Worm (Caenorhabditis elegans) whole organism, mixed stage, embryonic: ENCODE measurements around the gene ani-2.

ENCODE experiments used
- ceh-83 ChIP-seq: fragments of 200-800 bp; sonication (Bioruptor generic); optimal IDR thresholded peaks from 2 replicates; lab custom pipeline; 2018; ENCODE audit warnings: mild to moderate bottlenecking, missing genetic modification characterization, missing compliant biosample characterization
- hlh-1 ChIP-seq: fragments of 150-350 bp; optimal IDR thresholded peaks from 2 replicates; lab custom pipeline; 2014; ENCODE audit warnings: missing biosample characterization, missing genetic modification reagents, missing genetic modification characterization
- lsy-2 ChIP-seq: fragments of 150-350 bp; optimal IDR thresholded peaks from 2 replicates; lab custom pipeline; 2014; ENCODE audit warnings: missing biosample characterization, missing genetic modification characterization
- mls-2 ChIP-seq: sonication (generic microtip); optimal IDR thresholded peaks from 2 replicates; lab custom pipeline; 2016; ENCODE audit warnings: mild to moderate bottlenecking, missing genetic modification characterization, moderate library complexity, missing compliant biosample characterization
- nhr-237 ChIP-seq: fragments of 150-350 bp; optimal IDR thresholded peaks from 2 replicates; lab custom pipeline; 2014; ENCODE audit warnings: missing biosample characterization, missing genetic modification characterization
- nhr-28 ChIP-seq: fragments of 150-350 bp; optimal IDR thresholded peaks from 2 replicates; lab custom pipeline; 2014; ENCODE audit warnings: missing biosample characterization, missing genetic modification characterization
- nhr-76 ChIP-seq: sonication (generic microtip); optimal IDR thresholded peaks from 2 replicates; lab custom pipeline; 2017; ENCODE audit warnings: missing biosample characterization, missing genetic modification characterization
- pha-4 ChIP-seq: fragments of 150-350 bp; optimal IDR thresholded peaks from 2 replicates; lab custom pipeline; 2018; ENCODE audit warnings: missing biosample characterization, missing genetic modification reagents, missing genetic modification characterization
- snpc-4 ChIP-seq: fragments of 150-350 bp; optimal IDR thresholded peaks from 2 replicates; lab custom pipeline; 2014; ENCODE audit warnings: missing biosample characterization, missing genetic modification characterization
- unc-39 ChIP-seq: fragments of 150-350 bp; optimal IDR thresholded peaks from 2 replicates; lab custom pipeline; 2014; ENCODE audit warnings: missing biosample characterization, missing genetic modification characterization
- unc-62 ChIP-seq: fragments of 150-350 bp; optimal IDR thresholded peaks from 2 replicates; lab custom pipeline; 2014; ENCODE audit warnings: missing biosample characterization, missing genetic modification reagents, missing genetic modification characterization
- ztf-11 ChIP-seq: fragments of 150-350 bp; optimal IDR thresholded peaks from 2 replicates; lab custom pipeline; 2014; ENCODE audit warnings: missing biosample characterization, missing genetic modification characterization

DNA sequence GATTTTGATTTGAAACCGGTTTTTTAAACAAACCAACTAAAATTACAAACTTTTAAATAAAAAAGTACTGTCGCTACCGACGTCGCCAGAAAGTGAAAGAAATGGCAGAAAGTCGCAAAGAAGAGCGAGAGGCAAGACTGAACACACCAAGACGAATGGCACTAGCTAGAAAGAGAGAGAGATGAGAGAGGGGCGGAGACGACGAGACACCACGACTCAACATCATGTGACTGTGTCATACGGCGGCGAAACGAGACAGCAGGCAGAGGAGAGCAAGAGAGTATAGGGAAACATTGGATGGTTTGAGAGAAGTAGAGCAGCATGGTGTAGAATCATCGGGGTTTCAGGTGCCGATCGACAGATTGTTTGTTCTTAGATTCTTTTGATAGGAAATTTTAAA, 16.8 kb downstream of the ani-2 start:
- TF ChIP-seq nhr-237 (tag; lab: Kevin White, UChicago) = peak; percentile 29
- peak; percentile 87 for TF ChIP-seq hlh-1
- peak; percentile 53 for TF ChIP-seq lsy-2 (tag; lab: Kevin White, UChicago)
- peak; percentile 91 for TF ChIP-seq pha-4 (tag; lab: Kevin White, UChicago)
- no peak for TF ChIP-seq ceh-83 (GFP tag; lab: Kevin White, UChicago)
- TF ChIP-seq snpc-4 (tag; lab: Kevin White, UChicago) = no peak
- TF ChIP-seq unc-39 (tag; lab: Kevin White, UChicago) = no peak
- no peak for TF ChIP-seq nhr-76 (tag; lab: Kevin White, UChicago)
- TF ChIP-seq unc-62 (GFP tag; lab: Kevin White, UChicago) = peak; percentile 83
- peak; percentile 25 for TF ChIP-seq ztf-11
- TF ChIP-seq nhr-28 (tag; lab: Kevin White, UChicago) = no peak
- TF ChIP-seq mls-2 (tag; lab: Kevin White, UChicago) = no peak
